Worm (Caenorhabditis elegans) whole organism, late embryonic: ENCODE results near the gene sri-31.
A peak's percentile ranks its signal among the peaks of the same experiment; 100 is the strongest.

Experiments used
- C08G9.2 ChIP-seq: sonication (generic microtip); optimal IDR thresholded peaks from 2 replicates; lab custom pipeline; 2016; ENCODE audit warnings: mild to moderate bottlenecking, missing genetic modification characterization, moderate library complexity, missing compliant biosample characterization
- K02D7.2 ChIP-seq: sonication (generic microtip); optimal IDR thresholded peaks from 2 replicates; lab custom pipeline; 2017; ENCODE audit warnings: mild to moderate bottlenecking, missing genetic modification characterization, missing compliant biosample characterization
- K09A11.1 ChIP-seq: sonication (generic microtip); optimal IDR thresholded peaks from 2 replicates; lab custom pipeline; 2017; ENCODE audit warnings: antibody characterized with exemption, mild to moderate bottlenecking, missing genetic modification characterization, missing compliant biosample characterization; ENCODE audit not compliant: insufficient read depth
- ama-1 ChIP-seq: fragments of 150-350 bp; optimal IDR thresholded peaks from 2 replicates; lab custom pipeline; 2014
- ceh-14 ChIP-seq: sonication (generic microtip); optimal IDR thresholded peaks from 2 replicates; lab custom pipeline; 2016; ENCODE audit warnings: missing genotype, missing genetic modification characterization, missing compliant biosample characterization
- ceh-18 ChIP-seq: sonication (generic microtip); optimal IDR thresholded peaks from 2 replicates; lab custom pipeline; 2016; ENCODE audit warnings: missing genetic modification characterization, missing compliant biosample characterization
- ceh-2 ChIP-seq: sonication (generic microtip); optimal IDR thresholded peaks from 2 replicates; lab custom pipeline; 2016; ENCODE audit warnings: missing genotype, missing genetic modification characterization, missing compliant biosample characterization
- ceh-24 ChIP-seq: sonication (generic microtip); optimal IDR thresholded peaks from 2 replicates; lab custom pipeline; 2016; ENCODE audit warnings: mild to moderate bottlenecking, missing genetic modification characterization, missing compliant biosample characterization
- ceh-30 ChIP-seq: fragments of 150-350 bp; optimal IDR thresholded peaks from 2 replicates; lab custom pipeline; 2014; ENCODE audit warnings: missing biosample characterization, missing genetic modification characterization
- ceh-31 ChIP-seq: sonication (generic microtip); optimal IDR thresholded peaks from 2 replicates; lab custom pipeline; 2016; ENCODE audit warnings: missing genetic modification characterization, missing compliant biosample characterization
- ceh-45 ChIP-seq: fragments of 200-800 bp; sonication (Bioruptor generic); IDR thresholded peaks from 2 replicates; pipeline ENCODE4 v1.3.6; 2022; ENCODE audit warnings: missing genetic modification reagents, missing genetic modification characterization, missing compliant biosample characterization
- ceh-48 ChIP-seq: sonication (generic microtip); optimal IDR thresholded peaks from 2 replicates; lab custom pipeline; 2016; ENCODE audit warnings: missing genetic modification characterization, inconsistent platforms, missing compliant biosample characterization
- ceh-6 ChIP-seq: fragments of 200-800 bp; sonication (Bioruptor generic); optimal IDR thresholded peaks from 2 replicates; lab custom pipeline; 2018; ENCODE audit warnings: mild to moderate bottlenecking, missing genetic modification characterization, missing compliant biosample characterization
- ceh-9 ChIP-seq: sonication (generic microtip); optimal IDR thresholded peaks from 2 replicates; lab custom pipeline; 2016; ENCODE audit warnings: mild to moderate bottlenecking, missing genetic modification characterization, inconsistent platforms, missing compliant biosample characterization
- che-1 ChIP-seq: sonication (generic microtip); optimal IDR thresholded peaks from 2 replicates; lab custom pipeline; 2016; ENCODE audit warnings: mild to moderate bottlenecking, missing genetic modification characterization, missing compliant biosample characterization
- dmd-4 ChIP-seq: sonication (generic microtip); optimal IDR thresholded peaks from 2 replicates; lab custom pipeline; 2016; ENCODE audit warnings: borderline replicate concordance, missing genetic modification characterization, missing compliant biosample characterization
- elt-2 ChIP-seq: sonication (generic microtip); optimal IDR thresholded peaks from 2 replicates; lab custom pipeline; 2016; ENCODE audit warnings: missing genetic modification reagents, missing genetic modification characterization, missing compliant biosample characterization
- ets-4 ChIP-seq: sonication (generic microtip); optimal IDR thresholded peaks from 2 replicates; lab custom pipeline; 2016; ENCODE audit warnings: missing genetic modification characterization, missing compliant biosample characterization
- fax-1 ChIP-seq: sonication (generic microtip); optimal IDR thresholded peaks from 2 replicates; lab custom pipeline; 2016; ENCODE audit warnings: missing genotype, missing genetic modification characterization, missing compliant biosample characterization
- fkh-10 ChIP-seq: fragments of 150-350 bp; optimal IDR thresholded peaks from 2 replicates; lab custom pipeline; 2014; ENCODE audit warnings: missing biosample characterization, missing genetic modification reagents, missing genetic modification characterization
- fkh-6 ChIP-seq: sonication (generic microtip); optimal IDR thresholded peaks from 2 replicates; lab custom pipeline; 2016; ENCODE audit warnings: missing genetic modification characterization, missing compliant biosample characterization
- gmeb-2 ChIP-seq: sonication (generic microtip); optimal IDR thresholded peaks from 2 replicates; lab custom pipeline; 2016; ENCODE audit warnings: missing genetic modification characterization, inconsistent platforms, missing compliant biosample characterization
- hlh-13 ChIP-seq: fragments of 200-800 bp; sonication (Bioruptor generic); optimal IDR thresholded peaks from 2 replicates; lab custom pipeline; 2018; ENCODE audit warnings: mild to moderate bottlenecking, missing genetic modification characterization, missing compliant biosample characterization
- hlh-30 ChIP-seq: sonication (generic microtip); optimal IDR thresholded peaks from 2 replicates; lab custom pipeline; 2017; ENCODE audit warnings: antibody characterized with exemption, missing genetic modification characterization, missing compliant biosample characterization; ENCODE audit not compliant: insufficient read depth
- hlh-6 ChIP-seq: sonication (generic microtip); optimal IDR thresholded peaks from 2 replicates; lab custom pipeline; 2016; ENCODE audit warnings: missing genotype, missing genetic modification characterization, missing compliant biosample characterization
- lin-11 ChIP-seq: fragments of 200-800 bp; sonication (Bioruptor generic); optimal IDR thresholded peaks from 2 replicates; lab custom pipeline; 2018; ENCODE audit warnings: mild to moderate bottlenecking, missing genetic modification characterization, missing compliant biosample characterization
- nfya-1 ChIP-seq: sonication (generic microtip); optimal IDR thresholded peaks from 2 replicates; lab custom pipeline; 2017; ENCODE audit warnings: missing genetic modification characterization, mild to moderate bottlenecking, missing compliant biosample characterization, antibody characterized with exemption, moderate library complexity
- nhr-11 ChIP-seq: fragments of 150-350 bp; optimal IDR thresholded peaks from 2 replicates; lab custom pipeline; 2014; ENCODE audit warnings: missing biosample characterization, missing genetic modification characterization
- nhr-232 ChIP-seq: sonication (generic microtip); optimal IDR thresholded peaks from 2 replicates; lab custom pipeline; 2016; ENCODE audit warnings: missing genetic modification characterization, missing compliant biosample characterization
- pag-3 ChIP-seq: sonication (generic microtip); optimal IDR thresholded peaks from 2 replicates; lab custom pipeline; 2016; ENCODE audit warnings: missing compliant biosample characterization, missing genetic modification characterization, borderline replicate concordance
- pax-1 ChIP-seq: fragments of 150-350 bp; optimal IDR thresholded peaks from 2 replicates; lab custom pipeline; 2014; ENCODE audit warnings: missing biosample characterization, missing genetic modification characterization
- pqm-1 ChIP-seq: sonication (generic microtip); optimal IDR thresholded peaks from 2 replicates; lab custom pipeline; 2016; ENCODE audit warnings: missing genetic modification characterization, missing compliant biosample characterization
- pros-1 ChIP-seq: fragments of 150-350 bp; optimal IDR thresholded peaks from 2 replicates; lab custom pipeline; 2014; ENCODE audit warnings: missing biosample characterization, missing genetic modification reagents, missing genetic modification characterization
- ref-2 ChIP-seq: sonication (generic microtip); optimal IDR thresholded peaks from 2 replicates; lab custom pipeline; 2016; ENCODE audit warnings: missing genetic modification characterization, missing compliant biosample characterization
- sdc-2 ChIP-seq: sonication (generic microtip); optimal IDR thresholded peaks from 2 replicates; lab custom pipeline; 2016; ENCODE audit warnings: missing genotype, missing genetic modification characterization, missing compliant biosample characterization
- syd-9 ChIP-seq: sonication (generic microtip); optimal IDR thresholded peaks from 2 replicates; lab custom pipeline; 2016; ENCODE audit warnings: mild to moderate bottlenecking, missing genetic modification characterization, moderate library complexity, missing compliant biosample characterization
- tbx-2 ChIP-seq: sonication (generic microtip); optimal IDR thresholded peaks from 2 replicates; lab custom pipeline; 2016; ENCODE audit warnings: missing genetic modification characterization, missing compliant biosample characterization
- tbx-7 ChIP-seq: sonication (generic microtip); optimal IDR thresholded peaks from 2 replicates; lab custom pipeline; 2016; ENCODE audit warnings: missing genotype, missing genetic modification characterization, missing compliant biosample characterization
- ttx-3 ChIP-seq: sonication (generic microtip); optimal IDR thresholded peaks from 2 replicates; lab custom pipeline; 2016; ENCODE audit warnings: missing genetic modification reagents, missing genetic modification characterization, missing compliant biosample characterization
- unc-3 ChIP-seq, 2 experiments: fragments of 200-800 bp in 1 of 2; sonication (Bioruptor generic) in 1 of 2; sonication (generic microtip) in 1 of 2; conservative IDR thresholded peaks in 1 of 2; optimal IDR thresholded peaks in 1 of 2; 2 replicates each; pipeline versions ENCODE4 v1.3.6 to Lab custom; 2016 to 2022; ENCODE audit warnings: missing compliant biosample characterization in 2 of 2, missing genetic modification characterization in 2 of 2, missing genetic modification reagents in 1 of 2
- unc-42 ChIP-seq: sonication (generic microtip); optimal IDR thresholded peaks from 2 replicates; lab custom pipeline; 2016; ENCODE audit warnings: missing genotype, missing genetic modification characterization, missing compliant biosample characterization
- unc-55 ChIP-seq: sonication (generic microtip); optimal IDR thresholded peaks from 2 replicates; lab custom pipeline; 2017; ENCODE audit warnings: missing biosample characterization, missing genetic modification reagents, missing genetic modification characterization
- unc-86 ChIP-seq: sonication (generic microtip); optimal IDR thresholded peaks from 2 replicates; lab custom pipeline; 2016; ENCODE audit warnings: missing genetic modification characterization, missing compliant biosample characterization
- zip-5 ChIP-seq: sonication (generic microtip); optimal IDR thresholded peaks from 2 replicates; lab custom pipeline; 2016; ENCODE audit warnings: missing genetic modification characterization, missing compliant biosample characterization
- ztf-16 ChIP-seq: sonication (generic microtip); optimal IDR thresholded peaks from 2 replicates; lab custom pipeline; 2017; ENCODE audit warnings: missing genetic modification characterization, missing compliant biosample characterization

Gene sri-31

ce11 chrII:3076915-3077314 lies 26.1 kb downstream of the sri-31 start, which contains the start of gene Y25C1A.8 (continued):
- TF ChIP-seq ttx-3 (no peak), fax-1 (tag; lab: Kevin White, UChicago) (no peak), hlh-6 (tag; lab: Kevin White, UChicago) (no peak), sdc-2 (tag; lab: Kevin White, UChicago) (no peak), pqm-1 (no peak), syd-9 (no peak), K02D7.2 (tag; lab: Kevin White, UChicago) (no peak), pros-1 (no peak), unc-42 (peak; percentile 80), ceh-6 (peak; percentile 38), ceh-9 (tag; lab: Kevin White, UChicago) (no peak), dmd-4 (no peak), nhr-232 (tag; lab: Kevin White, UChicago) (no peak), C08G9.2 (tag; lab: Kevin White, UChicago) (peak; percentile 35), elt-2 (tag; lab: Kevin White, UChicago) (peak; percentile 69), K09A11.1 (tag; lab: Kevin White, UChicago) (no peak), ref-2 (tag; lab: Kevin White, UChicago) (no peak), ceh-2 (tag; lab: Kevin White, UChicago) (peak; percentile 34), pag-3 (no peak), fkh-6 (no peak), ceh-48 (tag; lab: Kevin White, UChicago) (no peak), che-1 (tag; lab: Kevin White, UChicago) (peak; percentile 15), lin-11 (no peak), fkh-10 (GFP tag; lab: Kevin White, UChicago) (no peak), nfya-1 (tag; lab: Kevin White, UChicago) (peak; percentile 94), gmeb-2 (tag; lab: Kevin White, UChicago) (no peak), ceh-45 (GFP tag; lab: Robert Waterston, UW) (no peak), hlh-13 (GFP tag; lab: Kevin White, UChicago) (no peak), hlh-30 (tag; lab: Kevin White, UChicago) (peak; percentile 82)

DNA sequence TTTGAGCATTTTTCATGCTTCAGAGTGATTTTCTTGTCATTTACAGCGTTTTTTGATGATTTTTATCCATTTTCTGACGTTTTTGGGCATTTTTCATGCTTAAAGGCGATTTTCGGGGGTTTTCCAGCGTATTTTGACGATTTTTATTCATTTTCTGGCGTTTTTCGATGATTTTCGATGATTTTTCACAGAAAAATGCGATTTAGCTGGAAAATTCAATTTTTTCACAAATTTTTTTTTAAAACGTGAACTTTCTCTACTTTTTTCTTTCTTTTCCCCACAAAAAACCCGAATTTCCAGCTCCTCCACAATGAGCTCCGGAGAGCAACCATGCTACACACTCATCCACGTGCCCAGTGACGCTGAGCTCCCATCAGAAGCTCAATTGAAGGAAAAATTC lies 27.7 kb downstream of the sri-31 start, which contains the start of gene copb-1:
copb-1 (plus strand) TSS at position 301 of the 400 bp plus-strand sequence.
- no peak for TF ChIP-seq gmeb-2 (tag; lab: Kevin White, UChicago)
- no peak for TF ChIP-seq ceh-24 (tag; lab: Kevin White, UChicago)
- TF ChIP-seq ceh-14 (tag; lab: Kevin White, UChicago), result no peak
- TF ChIP-seq ama-1 (lab: Kevin White, UChicago), result no peak
- no peak for TF ChIP-seq sdc-2 (tag; lab: Kevin White, UChicago)
- TF ChIP-seq unc-86, result no peak
- no peak for TF ChIP-seq tbx-2 (tag; lab: Kevin White, UChicago)
- no peak for TF ChIP-seq C08G9.2 (tag; lab: Kevin White, UChicago)
- TF ChIP-seq pqm-1, result no peak
- TF ChIP-seq, all 69 proteins: peak for 0

- TF ChIP-seq ztf-16 (tag; lab: Kevin White, UChicago), result no peak
Measured at ce11 chrII:3087134-3087533, 36.3 kb downstream of the sri-31 start.

DNA sequence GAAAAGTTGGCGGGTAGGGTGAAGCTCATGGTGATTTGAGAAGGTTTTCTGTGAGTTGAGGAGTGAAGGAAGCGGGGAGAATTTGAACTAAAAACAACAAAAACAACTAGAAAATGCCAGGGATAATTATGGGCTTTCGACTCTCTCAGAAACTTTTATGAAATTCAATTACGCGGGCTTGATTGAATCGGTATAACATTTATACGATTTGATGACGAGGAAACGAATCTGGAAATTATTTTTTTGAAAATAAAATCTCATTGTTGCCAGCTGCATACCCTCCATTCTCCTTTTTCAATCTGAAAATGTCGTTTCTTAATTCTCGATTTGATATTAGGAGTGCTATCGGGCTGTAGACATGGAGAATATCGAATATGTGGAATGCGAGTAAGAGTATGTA lies 40.5 kb downstream of the sri-31 start, which contains the start of gene srg-21:
srg-21 (minus strand) TSS at position 101 of the 400 bp plus-strand sequence.
- TF ChIP-seq ceh-18 (tag; lab: Kevin White, UChicago) (no peak), ama-1 (lab: Kevin White, UChicago) (no peak), fax-1 (tag; lab: Kevin White, UChicago) (no peak), ceh-48 (tag; lab: Kevin White, UChicago) (no peak), ceh-30 (tag; lab: Kevin White, UChicago) (no peak), nhr-11 (no peak), ets-4 (tag; lab: Kevin White, UChicago) (no peak), hlh-6 (tag; lab: Kevin White, UChicago) (no peak), ceh-31 (no peak), pqm-1 (no peak), unc-55 (no peak), K09A11.1 (tag; lab: Kevin White, UChicago) (no peak), elt-2 (tag; lab: Kevin White, UChicago) (no peak), tbx-7 (no peak), pag-3 (no peak), unc-3 (GFP tag; conservative IDR thresholded peaks at IDR 0.05; lab: Robert Waterston, UW) (no peak), unc-3 (tag; optimal IDR thresholded peaks at IDR 0.05; lab: Kevin White, UChicago) (no peak), pax-1 (tag; lab: Kevin White, UChicago) (no peak), zip-5 (no peak)
